Worm (Caenorhabditis elegans) whole organism, L4/young adult: ENCODE measurements around the gene ndc-80.

Experiments
- W03F9.2 ChIP-seq: fragments of 150-350 bp; optimal IDR thresholded peaks from 2 replicates; lab custom pipeline; 2014; ENCODE audit warnings: missing biosample characterization, missing genetic modification characterization
- dao-5 ChIP-seq: sonication (generic microtip); optimal IDR thresholded peaks from 2 replicates; lab custom pipeline; 2016; ENCODE audit warnings: missing genotype, missing genetic modification characterization, moderate library complexity, missing compliant biosample characterization
- him-1 ChIP-seq: sonication (generic microtip); optimal IDR thresholded peaks from 2 replicates; lab custom pipeline; 2016; ENCODE audit warnings: missing genotype, missing genetic modification reagents, missing genetic modification characterization, missing compliant biosample characterization

Gene ndc-80

ce11 chrIV:10085401-10086187, at the start of gene ndc-80, which contains the start of gene col-2:
TSS of gene ndc-80 (plus strand) at chrIV:10086137.
TSS of gene col-2 (minus strand) at chrIV:10085451.
- TF ChIP-seq W03F9.2 (tag; lab: Kevin White, UChicago): no peak
- no peak for TF ChIP-seq dao-5 (tag; lab: Kevin White, UChicago)
- TF ChIP-seq him-1: no peak

- TF ChIP-seq W03F9.2 (tag; lab: Kevin White, UChicago) (no peak), him-1 (no peak), dao-5 (tag; lab: Kevin White, UChicago) (no peak)
These were observed 49.0 kb upstream of the ndc-80 start, which contains the start of gene F44D12.10 for ce11 chrIV:10036966-10037365. TSS of gene F44D12.10 (minus strand) at chrIV:10037066.

- no peak for TF ChIP-seq W03F9.2 (tag; lab: Kevin White, UChicago)
- no peak for TF ChIP-seq him-1
- no peak for TF ChIP-seq dao-5 (tag; lab: Kevin White, UChicago)
These were observed 45.1 kb upstream of the ndc-80 start, which contains the start of gene dhs-31 for ce11 chrIV:10040803-10041202. TSS of gene dhs-31 (minus strand) at chrIV:10040903.

- no peak for TF ChIP-seq him-1
- no peak for TF ChIP-seq W03F9.2 (tag; lab: Kevin White, UChicago)
- TF ChIP-seq dao-5 (tag; lab: Kevin White, UChicago): no peak
These were observed 43.1 kb upstream of the ndc-80 start, which contains the start of gene frk-1 for ce11 chrIV:10042881-10043280. TSS of gene frk-1 (plus strand) at chrIV:10043181.

ce11 chrIV:10046005-10046404, 39.9 kb upstream of the ndc-80 start:
- TF ChIP-seq W03F9.2 (tag; lab: Kevin White, UChicago) (no peak), him-1 (no peak), dao-5 (tag; lab: Kevin White, UChicago) (no peak)

ce11 chrIV:10047108-10047507, 38.8 kb upstream of the ndc-80 start, which contains the start of gene T04B2.3:
TSS of gene T04B2.3 (plus strand) at chrIV:10047408.
- TF ChIP-seq W03F9.2 (tag; lab: Kevin White, UChicago) (no peak), him-1 (no peak), dao-5 (tag; lab: Kevin White, UChicago) (no peak)

- no peak for TF ChIP-seq him-1
- no peak for TF ChIP-seq W03F9.2 (tag; lab: Kevin White, UChicago)
- TF ChIP-seq dao-5 (tag; lab: Kevin White, UChicago): no peak
These were observed 37.7 kb upstream of the ndc-80 start for ce11 chrIV:10048268-10048667.

- no peak for TF ChIP-seq dao-5 (tag; lab: Kevin White, UChicago)
- TF ChIP-seq him-1: no peak
- no peak for TF ChIP-seq W03F9.2 (tag; lab: Kevin White, UChicago)
These were observed 34.8 kb upstream of the ndc-80 start, which contains the start of gene T04B2.8 for ce11 chrIV:10051088-10051487. TSS of gene T04B2.8 (minus strand) at chrIV:10051188.

- TF ChIP-seq him-1: no peak
- no peak for TF ChIP-seq dao-5 (tag; lab: Kevin White, UChicago)
- TF ChIP-seq W03F9.2 (tag; lab: Kevin White, UChicago): no peak
These were observed 32.4 kb upstream of the ndc-80 start, which contains the start of gene srv-12 for ce11 chrIV:10053550-10053949. TSS of gene srv-12 (minus strand) at chrIV:10053650.

ce11 chrIV:10056138-10056537, 29.8 kb upstream of the ndc-80 start, which contains the start of gene T04B2.7:
TSS of gene T04B2.7 (minus strand) at chrIV:10056238.
- TF ChIP-seq W03F9.2 (tag; lab: Kevin White, UChicago): no peak
- no peak for TF ChIP-seq him-1
- no peak for TF ChIP-seq dao-5 (tag; lab: Kevin White, UChicago)

- TF ChIP-seq him-1 (no peak), W03F9.2 (tag; lab: Kevin White, UChicago) (no peak), dao-5 (tag; lab: Kevin White, UChicago) (no peak)
These were observed 26.8 kb upstream of the ndc-80 start for ce11 chrIV:10059175-10059574.

- TF ChIP-seq W03F9.2 (tag; lab: Kevin White, UChicago): no peak
- TF ChIP-seq him-1: no peak
- TF ChIP-seq dao-5 (tag; lab: Kevin White, UChicago): no peak
These were observed 25.1 kb upstream of the ndc-80 start for ce11 chrIV:10060795-10061194.

ce11 chrIV:10062728-10063127, 23.2 kb upstream of the ndc-80 start, which contains the start of gene ipla-7:
TSS of gene ipla-7 (minus strand) at chrIV:10062849.
- no peak for TF ChIP-seq W03F9.2 (tag; lab: Kevin White, UChicago)
- TF ChIP-seq him-1: no peak
- no peak for TF ChIP-seq dao-5 (tag; lab: Kevin White, UChicago)

ce11 chrIV:10063941-10064340, 22.0 kb upstream of the ndc-80 start:
- TF ChIP-seq W03F9.2 (tag; lab: Kevin White, UChicago) (no peak), him-1 (no peak), dao-5 (tag; lab: Kevin White, UChicago) (no peak)
